Worm (Caenorhabditis elegans): Measurements from ENCODE around the gene ZK856.16.

Gene ZK856.16

DNA sequence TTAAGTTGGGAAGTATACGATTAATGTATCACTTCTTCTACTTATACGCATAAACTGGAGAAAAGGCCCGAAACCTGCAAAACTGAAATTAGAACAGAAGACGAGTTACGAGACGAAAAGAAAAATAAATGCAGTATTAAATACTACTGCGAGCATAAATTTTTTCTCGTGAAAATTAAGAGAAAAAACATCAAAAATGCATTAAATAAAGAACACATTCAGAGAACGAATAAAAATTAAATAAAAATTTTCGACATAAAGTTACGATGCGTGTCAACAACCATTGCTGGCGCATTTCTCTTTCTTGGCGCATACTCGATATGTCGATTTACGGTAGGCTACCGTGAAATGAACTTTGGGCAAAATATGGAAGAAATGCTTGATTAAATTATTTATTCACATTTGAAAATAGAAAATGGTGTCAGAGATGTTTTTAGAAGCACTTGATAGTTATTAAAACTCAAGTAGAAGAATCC lies 482 bp downstream of the ZK856.16 start, which contains the start of the genes ZK856.19 and ZK856.11:
Gene ZK856.19 (minus strand): TSS at position 51 of the 476 bp plus-strand sequence.
Gene ZK856.11 (minus strand): TSS at position 76 of the 476 bp plus-strand sequence.
- no peak for TF ChIP-seq unc-62 (GFP tag; optimal IDR thresholded peaks at IDR 0.05)

- TF ChIP-seq unc-62 (GFP tag; optimal IDR thresholded peaks at IDR 0.05) = no peak
Measured at ce11 chrV:10203435-10204009, 1.9 kb downstream of the ZK856.16 start, which contains the start of gene chpf-1. Gene chpf-1 (minus strand): TSS chrV:10203485.

- no peak for TF ChIP-seq unc-62 (GFP tag; optimal IDR thresholded peaks at IDR 0.05)
Measured at ce11 chrV:10202340-10202739, 3.0 kb downstream of the ZK856.16 start.

ce11 chrV:10201913-10202312 lies 3.5 kb downstream of the ZK856.16 start, which contains the start of gene ZK856.7:
Gene ZK856.7 (plus strand): TSS chrV:10202098.
- TF ChIP-seq unc-62 (GFP tag; optimal IDR thresholded peaks at IDR 0.05) = no peak

ce11 chrV:10198386-10198785 lies 7.0 kb downstream of the ZK856.16 start, which contains the start of gene ZK856.6:
Gene ZK856.6 (plus strand): TSS chrV:10198686.
- TF ChIP-seq unc-62 (GFP tag; optimal IDR thresholded peaks at IDR 0.05) = no peak

ce11 chrV:10191242-10191641 lies 14.1 kb downstream of the ZK856.16 start:
- TF ChIP-seq unc-62 (GFP tag; optimal IDR thresholded peaks at IDR 0.05) = no peak

DNA sequence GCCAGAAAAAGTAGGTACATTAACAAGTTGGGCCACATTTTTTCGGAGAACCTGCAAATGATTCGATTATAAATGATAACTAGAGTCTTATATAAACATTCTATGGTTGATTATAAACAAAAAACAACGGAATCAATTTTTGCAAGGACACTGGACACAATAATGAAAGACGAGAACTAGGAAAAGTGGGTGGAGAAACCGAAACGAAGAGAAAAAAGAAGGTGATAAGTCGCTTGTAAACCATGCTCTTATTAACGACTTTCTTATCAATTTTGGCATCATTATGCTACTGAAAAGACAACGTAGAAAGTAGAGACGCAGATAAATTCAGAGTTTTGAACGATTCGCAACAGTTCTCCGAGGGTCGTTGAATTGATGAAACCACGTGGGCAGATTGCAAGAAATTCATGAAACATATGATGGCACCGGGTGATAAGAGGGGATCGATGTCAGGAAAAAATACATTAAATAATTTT lies 15.3 kb downstream of the ZK856.16 start, which contains the start of gene ZK856.5:
Gene ZK856.5 (minus strand): TSS at position 51 of the 476 bp plus-strand sequence.
- TF ChIP-seq unc-62 (GFP tag; optimal IDR thresholded peaks at IDR 0.05) = no peak

- TF ChIP-seq unc-62 (GFP tag; optimal IDR thresholded peaks at IDR 0.05) = no peak
Measured at ce11 chrV:10185719-10186118, 19.7 kb downstream of the ZK856.16 start, which contains the start of gene ZK856.18. Gene ZK856.18 (minus strand): TSS chrV:10186007.

ce11 chrV:10183810-10184209 lies 21.6 kb downstream of the ZK856.16 start:
- TF ChIP-seq unc-62 (GFP tag; optimal IDR thresholded peaks at IDR 0.05) = no peak

- TF ChIP-seq unc-62 (GFP tag; optimal IDR thresholded peaks at IDR 0.05) = no peak
Measured at ce11 chrV:10182984-10183383, 22.4 kb downstream of the ZK856.16 start, which contains the start of gene ZK856.4. Gene ZK856.4 (plus strand): TSS chrV:10183284.

DNA sequence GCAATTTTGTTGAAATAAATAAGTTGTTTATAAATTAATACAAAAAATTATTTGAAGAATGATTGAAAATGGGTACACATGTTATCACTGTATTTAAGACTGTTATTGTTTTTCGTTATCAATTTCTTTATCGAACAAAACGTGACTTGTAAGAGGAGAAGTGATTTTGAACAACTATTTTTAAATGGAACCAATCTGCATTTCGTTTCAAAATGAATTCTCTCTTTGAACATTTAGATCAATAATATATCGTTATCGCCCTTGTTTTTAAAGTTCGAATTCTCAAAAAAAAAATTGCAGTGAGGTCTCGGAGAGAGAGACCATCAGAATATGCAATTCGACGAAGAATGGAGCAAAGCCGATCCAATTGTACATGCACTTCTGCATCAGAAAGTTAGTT lies 26.1 kb downstream of the ZK856.16 start, which contains the start of gene cul-5:
Gene cul-5 (plus strand): TSS at position 301 of the 400 bp plus-strand sequence.
- TF ChIP-seq unc-62 (GFP tag; optimal IDR thresholded peaks at IDR 0.05) = no peak

ce11 chrV:10178166-10178565 lies 27.2 kb downstream of the ZK856.16 start:
- no peak for TF ChIP-seq unc-62 (GFP tag; optimal IDR thresholded peaks at IDR 0.05)

DNA sequence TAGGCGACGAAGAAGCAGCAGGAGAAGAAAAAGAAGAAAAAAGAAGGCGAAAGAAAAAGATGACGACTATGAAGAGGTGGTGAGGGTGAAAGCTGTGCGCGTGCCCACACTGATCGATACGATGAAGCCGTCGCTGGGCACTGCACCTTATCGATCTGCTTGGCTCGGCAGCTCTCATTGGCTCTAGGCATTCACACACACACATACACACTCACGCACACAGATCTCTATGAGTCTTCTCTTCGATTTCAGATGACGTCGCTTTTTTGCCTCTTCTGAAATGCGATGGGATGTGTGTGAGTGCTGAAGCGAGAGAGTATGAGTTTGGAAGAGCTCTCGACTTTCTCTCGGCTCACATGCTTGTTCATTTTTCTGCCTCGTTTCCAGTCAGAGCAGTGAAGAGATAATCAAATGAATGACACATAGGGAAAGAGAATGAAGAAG lies 30.7 kb downstream of the ZK856.16 start:
- TF ChIP-seq unc-62 (GFP tag; optimal IDR thresholded peaks at IDR 0.05) = no peak

DNA sequence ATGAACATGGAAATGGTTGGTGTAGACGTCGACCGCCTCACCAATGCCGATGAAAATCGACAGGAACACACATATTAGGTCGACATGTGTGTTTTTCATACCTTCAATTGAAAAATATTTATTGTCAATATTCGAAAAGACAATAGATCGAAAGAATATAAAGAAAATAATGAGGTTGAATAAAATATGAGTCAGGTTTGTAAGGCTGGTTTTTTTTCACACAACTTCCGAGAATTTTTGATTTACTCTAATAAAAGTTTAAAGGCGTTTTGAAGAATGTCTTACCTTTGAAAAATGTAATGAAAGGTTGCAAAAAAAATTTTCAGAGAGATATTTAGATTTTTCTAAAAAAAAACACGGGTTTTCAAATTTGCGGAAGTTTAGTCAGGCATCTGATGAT lies 31.7 kb downstream of the ZK856.16 start, which contains the start of gene egl-3:
Gene egl-3 (minus strand): TSS at position 101 of the 400 bp plus-strand sequence.
- TF ChIP-seq unc-62 (GFP tag; optimal IDR thresholded peaks at IDR 0.05) = no peak

ce11 chrV:10168870-10169269 lies 36.5 kb downstream of the ZK856.16 start:
- TF ChIP-seq unc-62 (GFP tag; optimal IDR thresholded peaks at IDR 0.05) = no peak

ce11 chrV:10166368-10166767 lies 39.0 kb downstream of the ZK856.16 start, which contains the start of gene C51E3.6:
Gene C51E3.6 (minus strand): TSS chrV:10166468.
- no peak for TF ChIP-seq unc-62 (GFP tag; optimal IDR thresholded peaks at IDR 0.05)

ce11 chrV:10160954-10161353 lies 44.4 kb downstream of the ZK856.16 start, which contains the start of gene C51E3.10:
Gene C51E3.10 (minus strand): TSS chrV:10161134.
- TF ChIP-seq unc-62 (GFP tag; optimal IDR thresholded peaks at IDR 0.05) = no peak

Measured in whole organism, dauer.